Worm (Caenorhabditis elegans) whole organism, L3 larva: ENCODE results near the gene W08E12.8.

ENCODE experiments used
- R02D3.7 ChIP-seq: fragments of 150-350 bp; optimal IDR thresholded peaks from 2 replicates; lab custom pipeline; 2014; ENCODE audit warnings: missing biosample characterization, missing genetic modification characterization
- ZK546.5 ChIP-seq: sonication (generic microtip); optimal IDR thresholded peaks from 2 replicates; lab custom pipeline; 2017; ENCODE audit warnings: missing biosample characterization, missing genetic modification characterization
- aly-2 ChIP-seq: fragments of 150-350 bp; optimal IDR thresholded peaks from 2 replicates; lab custom pipeline; 2014; ENCODE audit warnings: missing biosample characterization, missing genetic modification characterization
- ama-1 ChIP-seq: fragments of 150-350 bp; optimal IDR thresholded peaks from 2 replicates; lab custom pipeline; 2018
- ceh-16 ChIP-seq: sonication (generic microtip); optimal IDR thresholded peaks from 2 replicates; lab custom pipeline; 2017; ENCODE audit warnings: missing biosample characterization, missing genetic modification characterization
- ceh-28 ChIP-seq: fragments of 150-350 bp; optimal IDR thresholded peaks from 2 replicates; lab custom pipeline; 2014; ENCODE audit warnings: missing biosample characterization, missing genetic modification reagents, missing genetic modification characterization
- ceh-82 ChIP-seq: fragments of 150-350 bp; optimal IDR thresholded peaks from 2 replicates; lab custom pipeline; 2014; ENCODE audit warnings: missing biosample characterization, missing genetic modification characterization
- ceh-9 ChIP-seq: sonication (generic microtip); optimal IDR thresholded peaks from 2 replicates; lab custom pipeline; 2018; ENCODE audit warnings: missing biosample characterization, missing genetic modification characterization
- daf-12 ChIP-seq: fragments of 150-350 bp; optimal IDR thresholded peaks from 2 replicates; lab custom pipeline; 2014; ENCODE audit warnings: missing biosample characterization, missing genetic modification reagents, missing genetic modification characterization
- egl-27 ChIP-seq: sonication (generic microtip); optimal IDR thresholded peaks from 4 replicates; lab custom pipeline; 2017; ENCODE audit warnings: missing biosample characterization, missing genetic modification reagents, missing genetic modification characterization
- egl-5 ChIP-seq: fragments of 150-350 bp; optimal IDR thresholded peaks from 2 replicates; lab custom pipeline; 2017; ENCODE audit warnings: missing biosample characterization, missing genetic modification reagents, missing genetic modification characterization, inconsistent platforms
- elt-1 ChIP-seq: fragments of 150-350 bp; optimal IDR thresholded peaks from 2 replicates; lab custom pipeline; 2014; ENCODE audit warnings: missing biosample characterization, missing genetic modification characterization
- elt-2 ChIP-seq: sonication (generic microtip); optimal IDR thresholded peaks from 2 replicates; lab custom pipeline; 2016; ENCODE audit warnings: missing genetic modification reagents, mild to moderate bottlenecking, missing genetic modification characterization, missing compliant biosample characterization
- elt-3 ChIP-seq, 3 experiments: fragments of 150-350 bp in 1 of 3; sonication (generic microtip) in 2 of 3; optimal IDR thresholded peaks; 2 replicates in 2 of 3; 4 replicates in 1 of 3; lab custom pipeline; 2014 to 2017; ENCODE audit warnings: missing biosample characterization in 3 of 3, missing genetic modification characterization in 3 of 3
- eor-1 ChIP-seq, 2 experiments: fragments of 150-350 bp; optimal IDR thresholded peaks; 2 replicates each; lab custom pipeline; 2014 to 2018; ENCODE audit warnings: missing biosample characterization in 2 of 2, missing genetic modification characterization in 2 of 2
- fkh-10 ChIP-seq: sonication (generic microtip); optimal IDR thresholded peaks from 2 replicates; lab custom pipeline; 2017; ENCODE audit warnings: missing biosample characterization, missing genetic modification reagents, missing genetic modification characterization
- fkh-2 ChIP-seq: fragments of 150-350 bp; optimal IDR thresholded peaks from 2 replicates; lab custom pipeline; 2014; ENCODE audit warnings: missing biosample characterization, missing genetic modification reagents, missing genetic modification characterization
- fos-1 ChIP-seq: fragments of 150-350 bp; optimal IDR thresholded peaks from 2 replicates; lab custom pipeline; 2014; ENCODE audit warnings: missing biosample characterization, missing genetic modification characterization
- hmg-11 ChIP-seq: sonication (generic microtip); optimal IDR thresholded peaks from 2 replicates; lab custom pipeline; 2016; ENCODE audit warnings: missing genetic modification characterization, missing compliant biosample characterization
- jun-1 ChIP-seq: fragments of 150-350 bp; optimal IDR thresholded peaks from 2 replicates; lab custom pipeline; 2014; ENCODE audit warnings: missing biosample characterization, missing genetic modification reagents, missing genetic modification characterization
- lin-15B ChIP-seq: fragments of 150-350 bp; optimal IDR thresholded peaks from 2 replicates; lab custom pipeline; 2014; ENCODE audit warnings: missing biosample characterization, missing genetic modification characterization
- lin-39 ChIP-seq: fragments of 150-350 bp; optimal IDR thresholded peaks from 2 replicates; lab custom pipeline; 2018; ENCODE audit warnings: missing biosample characterization, missing genetic modification reagents, missing genetic modification characterization
- lsy-12 ChIP-seq: sonication (generic microtip); optimal IDR thresholded peaks from 2 replicates; lab custom pipeline; 2016; ENCODE audit warnings: mild to moderate bottlenecking, missing genetic modification characterization, missing compliant biosample characterization
- mdl-1 ChIP-seq: fragments of 150-350 bp; optimal IDR thresholded peaks from 2 replicates; lab custom pipeline; 2014; ENCODE audit warnings: missing biosample characterization, missing genetic modification characterization
- mml-1 ChIP-seq: fragments of 150-350 bp; sonication (generic microtip); optimal IDR thresholded peaks from 3 replicates; lab custom pipeline; 2014; ENCODE audit warnings: missing biosample characterization, missing genetic modification characterization
- nfya-1 ChIP-seq: sonication (generic microtip); optimal IDR thresholded peaks from 2 replicates; lab custom pipeline; 2017; ENCODE audit warnings: missing genetic modification characterization, mild to moderate bottlenecking, missing compliant biosample characterization, antibody characterized with exemption, moderate library complexity; ENCODE audit not compliant: insufficient read depth
- nhr-11 ChIP-seq: fragments of 150-350 bp; optimal IDR thresholded peaks from 2 replicates; lab custom pipeline; 2014; ENCODE audit warnings: missing biosample characterization, missing genetic modification characterization
- nhr-12 ChIP-seq: fragments of 150-350 bp; optimal IDR thresholded peaks from 2 replicates; lab custom pipeline; 2014; ENCODE audit warnings: missing biosample characterization, missing genetic modification characterization
- nhr-23 ChIP-seq: fragments of 150-350 bp; optimal IDR thresholded peaks from 2 replicates; lab custom pipeline; 2014; ENCODE audit warnings: missing biosample characterization, missing genetic modification reagents, missing genetic modification characterization
- nhr-237 ChIP-seq: fragments of 150-350 bp; optimal IDR thresholded peaks from 2 replicates; lab custom pipeline; 2014; ENCODE audit warnings: missing biosample characterization, missing genetic modification characterization
- nhr-25 ChIP-seq: sonication (generic microtip); optimal IDR thresholded peaks from 2 replicates; lab custom pipeline; 2017; ENCODE audit warnings: missing biosample characterization, missing genetic modification characterization
- nhr-28 ChIP-seq: fragments of 150-350 bp; optimal IDR thresholded peaks from 2 replicates; lab custom pipeline; 2014; ENCODE audit warnings: missing biosample characterization, missing genetic modification characterization
- nhr-43 ChIP-seq: sonication (generic microtip); optimal IDR thresholded peaks from 2 replicates; lab custom pipeline; 2016; ENCODE audit warnings: mild to moderate bottlenecking, missing genetic modification characterization, missing compliant biosample characterization; ENCODE audit not compliant: poor library complexity, severe bottlenecking
- nhr-67 ChIP-seq: fragments of 150-350 bp; optimal IDR thresholded peaks from 2 replicates; lab custom pipeline; 2014; ENCODE audit warnings: missing biosample characterization, missing genetic modification characterization
- nhr-76 ChIP-seq: fragments of 150-350 bp; sonication (generic microtip); optimal IDR thresholded peaks from 5 replicates; lab custom pipeline; 2014; ENCODE audit warnings: missing biosample characterization, missing genetic modification characterization
- nhr-77 ChIP-seq: fragments of 150-350 bp; optimal IDR thresholded peaks from 2 replicates; lab custom pipeline; 2014; ENCODE audit warnings: missing biosample characterization, missing genetic modification characterization
- pha-4 ChIP-seq: fragments of 150-350 bp; optimal IDR thresholded peaks from 2 replicates; lab custom pipeline; 2014; ENCODE audit warnings: missing biosample characterization, missing genetic modification reagents, missing genetic modification characterization
- pqm-1 ChIP-seq: fragments of 150-350 bp; optimal IDR thresholded peaks from 2 replicates; lab custom pipeline; 2017; ENCODE audit warnings: missing biosample characterization, missing genetic modification characterization, inconsistent platforms
- sea-2 ChIP-seq: fragments of 150-350 bp; sonication (generic microtip); optimal IDR thresholded peaks from 4 replicates; lab custom pipeline; 2014; ENCODE audit warnings: missing biosample characterization, missing genetic modification reagents, missing genetic modification characterization
- skn-1 ChIP-seq: fragments of 150-350 bp; optimal IDR thresholded peaks from 2 replicates; lab custom pipeline; 2014; ENCODE audit warnings: missing biosample characterization, missing genetic modification characterization
- snpc-4 ChIP-seq: fragments of 150-350 bp; optimal IDR thresholded peaks from 2 replicates; lab custom pipeline; 2014; ENCODE audit warnings: missing biosample characterization, missing genetic modification characterization
- tbx-2 ChIP-seq: sonication (generic microtip); optimal IDR thresholded peaks from 2 replicates; lab custom pipeline; 2016; ENCODE audit warnings: mild to moderate bottlenecking, missing genetic modification characterization, missing compliant biosample characterization
- unc-39 ChIP-seq: sonication (generic microtip); optimal IDR thresholded peaks from 4 replicates; lab custom pipeline; 2017; ENCODE audit warnings: missing biosample characterization, missing genetic modification characterization
- unc-62 ChIP-seq: fragments of 150-350 bp; sonication (generic microtip); optimal IDR thresholded peaks from 4 replicates; lab custom pipeline; 2014; ENCODE audit warnings: missing biosample characterization, missing genetic modification reagents, missing genetic modification characterization
- zag-1 ChIP-seq: fragments of 150-350 bp; optimal IDR thresholded peaks from 2 replicates; lab custom pipeline; 2014; ENCODE audit warnings: missing biosample characterization, missing genetic modification characterization
- ztf-11 ChIP-seq: fragments of 150-350 bp; optimal IDR thresholded peaks from 2 replicates; lab custom pipeline; 2014; ENCODE audit warnings: missing biosample characterization, missing genetic modification characterization
- ztf-4 ChIP-seq: fragments of 150-350 bp; optimal IDR thresholded peaks from 2 replicates; lab custom pipeline; 2014; ENCODE audit warnings: missing biosample characterization, missing genetic modification characterization

Gene W08E12.8

ce11 chrIV:3294553-3295185, 2.5 kb downstream of the W08E12.8 start, which contains the start of gene W08E12.7:
W08E12.7 (plus strand) TSS chrIV:3295135.
- TF ChIP-seq nhr-237 (tag; lab: Kevin White, UChicago) (no peak), sea-2 (GFP tag; lab: Kevin White, UChicago) (no peak), skn-1 (tag; lab: Kevin White, UChicago) (peak; percentile 81), pqm-1 (tag; lab: Kevin White, UChicago) (peak; percentile 80), nfya-1 (tag; lab: Kevin White, UChicago) (peak; percentile 93), ama-1 (peak; percentile 88), nhr-25 (peak; percentile 95), unc-62 (GFP tag; lab: Kevin White, UChicago) (peak; percentile 52), fkh-10 (GFP tag; lab: Kevin White, UChicago) (peak; percentile 87), nhr-11 (peak; percentile 82), ztf-4 (tag; lab: Kevin White, UChicago) (peak; percentile 51), jun-1 (tag; lab: Kevin White, UChicago) (peak; percentile 89), daf-12 (tag; lab: Kevin White, UChicago) (no peak), nhr-23 (tag; lab: Kevin White, UChicago) (peak; percentile 97), ZK546.5 (peak; percentile 26), ceh-28 (tag; lab: Kevin White, UChicago) (peak; percentile 83), egl-5 (tag; lab: Kevin White, UChicago) (peak; percentile 74), nhr-67 (tag; lab: Kevin White, UChicago) (peak; percentile 31), nhr-28 (peak; percentile 27), R02D3.7 (tag; lab: Kevin White, UChicago) (peak; percentile 81), ceh-82 (tag; lab: Kevin White, UChicago) (peak; percentile 66), nhr-12 (tag; lab: Kevin White, UChicago) (no peak), mml-1 (tag; lab: Kevin White, UChicago) (no peak), pha-4 (tag; lab: Kevin White, UChicago) (peak; percentile 100), egl-27 (tag; lab: Kevin White, UChicago) (peak; percentile 5), tbx-2 (peak; percentile 38), lsy-12 (tag; lab: Kevin White, UChicago) (peak; percentile 76), snpc-4 (peak; percentile 93), fos-1 (tag; lab: Kevin White, UChicago) (peak; percentile 32), elt-2 (tag; lab: Kevin White, UChicago) (peak; percentile 71), ztf-11 (tag; lab: Kevin White, UChicago) (no peak), fkh-2 (tag; lab: Kevin White, UChicago) (no peak), zag-1 (no peak), aly-2 (no peak), lin-39 (tag; lab: Kevin White, UChicago) (peak; percentile 80), ceh-9 (tag; lab: Kevin White, UChicago) (no peak), hmg-11 (tag; lab: Kevin White, UChicago) (peak; percentile 50), mdl-1 (peak; percentile 24), eor-1 (tag; optimal IDR thresholded peaks at IDR 0.05; lab: Kevin White, UChicago) (no peak), elt-1 (tag; lab: Kevin White, UChicago) (no peak), nhr-77 (tag; lab: Kevin White, UChicago) (peak; percentile 63), nhr-76 (tag; lab: Kevin White, UChicago) (peak; percentile 51), elt-3 (tag; optimal IDR thresholded peaks at IDR 0.05; lab: Kevin White, UChicago) (peak in 1 of 3 experiments; percentile 31), lin-15B (tag; lab: Kevin White, UChicago) (peak; percentile 99), nhr-43 (tag; lab: Kevin White, UChicago) (peak; percentile 83), unc-39 (tag; lab: Kevin White, UChicago) (no peak), ceh-16 (no peak)
